Worm (Caenorhabditis elegans) whole organism, mixed stage, embryonic: ENCODE data around the gene F13D2.1.

ENCODE experiments used
- elt-1 ChIP-seq: sonication (generic microtip); optimal IDR thresholded peaks from 2 replicates; lab custom pipeline; 2017; ENCODE audit warnings: missing genetic modification characterization, mild to moderate bottlenecking, missing compliant biosample characterization, antibody characterized with exemption, moderate library complexity, borderline replicate concordance; ENCODE audit not compliant: insufficient read depth
- nhr-12 ChIP-seq: fragments of 150-350 bp; optimal IDR thresholded peaks from 2 replicates; lab custom pipeline; 2014; ENCODE audit warnings: missing biosample characterization, missing genetic modification characterization
- nhr-237 ChIP-seq: fragments of 150-350 bp; optimal IDR thresholded peaks from 2 replicates; lab custom pipeline; 2014; ENCODE audit warnings: missing biosample characterization, missing genetic modification characterization
- nhr-28 ChIP-seq: fragments of 150-350 bp; optimal IDR thresholded peaks from 2 replicates; lab custom pipeline; 2014; ENCODE audit warnings: missing biosample characterization, missing genetic modification characterization
- pha-4 ChIP-seq: fragments of 150-350 bp; optimal IDR thresholded peaks from 2 replicates; lab custom pipeline; 2018; ENCODE audit warnings: missing biosample characterization, missing genetic modification reagents, missing genetic modification characterization
- snpc-4 ChIP-seq: fragments of 150-350 bp; optimal IDR thresholded peaks from 2 replicates; lab custom pipeline; 2014; ENCODE audit warnings: missing biosample characterization, missing genetic modification characterization
- unc-120 ChIP-seq: sonication (generic microtip); optimal IDR thresholded peaks from 2 replicates; lab custom pipeline; 2017; ENCODE audit warnings: missing genetic modification characterization, missing compliant biosample characterization; ENCODE audit not compliant: poor library complexity, severe bottlenecking
- ztf-11 ChIP-seq: fragments of 150-350 bp; optimal IDR thresholded peaks from 2 replicates; lab custom pipeline; 2014; ENCODE audit warnings: missing biosample characterization, missing genetic modification characterization

DNA sequence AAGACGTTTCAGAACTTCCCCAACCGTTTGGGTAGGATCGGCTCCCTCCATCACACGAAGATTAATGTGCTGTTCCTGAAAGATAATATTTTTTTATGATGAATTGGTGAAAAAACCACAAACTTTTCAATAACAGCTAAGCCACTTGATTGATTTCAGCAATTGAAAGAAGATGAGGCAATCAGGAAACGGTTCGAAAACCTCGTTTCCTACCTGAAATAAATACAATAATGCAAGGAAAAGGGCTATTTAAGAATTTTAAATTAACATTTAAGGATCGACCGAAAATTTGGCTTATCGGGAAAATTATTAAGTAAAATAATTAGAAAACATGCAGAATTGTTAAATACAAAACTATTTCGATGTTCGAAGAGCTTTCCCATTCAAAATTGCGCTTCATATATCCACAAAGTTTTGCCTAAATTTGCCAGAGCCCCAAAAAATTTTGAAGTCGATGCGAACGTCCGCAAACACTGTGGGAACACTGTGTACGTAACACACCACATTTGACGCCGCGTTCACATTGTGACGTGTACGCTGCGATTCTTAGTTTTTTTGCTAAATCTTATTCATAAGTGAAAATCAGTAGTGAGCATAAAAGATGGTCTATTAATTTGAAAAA lies 33.3 kb upstream of the F13D2.1 start, which contains the start of gene C34F6.9:
- TF ChIP-seq nhr-12 (tag; lab: Kevin White, UChicago), result no peak
- TF ChIP-seq ztf-11 (tag; lab: Kevin White, UChicago), result no peak
- TF ChIP-seq nhr-237 (tag; lab: Kevin White, UChicago), result no peak
- TF ChIP-seq nhr-28 (tag; lab: Kevin White, UChicago), result no peak
- no peak for TF ChIP-seq pha-4 (tag; lab: Kevin White, UChicago)
- TF ChIP-seq unc-120, result no peak
- TF ChIP-seq snpc-4, result no peak
- TF ChIP-seq elt-1, result no peak
